Worm (Caenorhabditis elegans): ENCODE measurements around the gene ing-3.
"Not testable (repeated sequence)": the region's sequence is repeated elsewhere in the genome, so short reads cannot be mapped to it uniquely, and the experiment has no call there.

Gene ing-3

ce11 chrII:13834380-13835194 lies 41.2 kb upstream of the ing-3 start (continued):
- peak; percentile 59 for TF ChIP-seq ceh-9 (tag; optimal IDR thresholded peaks at IDR 0.05)
- TF ChIP-seq C38D4.7 (GFP tag; optimal IDR thresholded peaks at IDR 0.05) = peak; percentile 75
- peak; percentile 25 for TF ChIP-seq lim-6 (tag; optimal IDR thresholded peaks at IDR 0.05)
- peak; percentile 61 for TF ChIP-seq C08G9.2 (tag; optimal IDR thresholded peaks at IDR 0.05)
- TF ChIP-seq ceh-2 (tag; optimal IDR thresholded peaks at IDR 0.05) = peak; percentile 70
- peak; percentile 52 for TF ChIP-seq nhr-232 (tag; optimal IDR thresholded peaks at IDR 0.05)
- TF ChIP-seq unc-55 (GFP tag; optimal IDR thresholded peaks at IDR 0.05) = peak; percentile 62
- TF ChIP-seq ahr-1 (tag; optimal IDR thresholded peaks at IDR 0.05) = peak; percentile 66
- TF ChIP-seq npax-4 (tag; optimal IDR thresholded peaks at IDR 0.05) = peak; percentile 65
- TF ChIP-seq unc-42 (tag; optimal IDR thresholded peaks at IDR 0.05) = peak; percentile 80
- TF ChIP-seq fkh-6 (tag; optimal IDR thresholded peaks at IDR 0.05) = peak; percentile 61
- no peak for TF ChIP-seq mec-3 (tag; optimal IDR thresholded peaks at IDR 0.05; ENCODE audit: borderline replicate concordance)
- peak; percentile 83 for TF ChIP-seq pha-2 (tag; optimal IDR thresholded peaks at IDR 0.05)
- peak; percentile 65 for TF ChIP-seq ztf-16 (tag; optimal IDR thresholded peaks at IDR 0.05)
- no peak for TF ChIP-seq ceh-30 (tag; optimal IDR thresholded peaks at IDR 0.05)
- no peak for TF ChIP-seq ama-1 (optimal IDR thresholded peaks at IDR 0.05)
- TF ChIP-seq sox-2 (GFP tag; IDR thresholded peaks at IDR 0.05) = peak; percentile 70
- TF ChIP-seq dve-1 (tag; optimal IDR thresholded peaks at IDR 0.05) = peak; percentile 81
- peak; percentile 28 for TF ChIP-seq pros-1 (tag; optimal IDR thresholded peaks at IDR 0.05)

ce11 chrII:13835724-13836307 lies 40.0 kb upstream of the ing-3 start, which contains the start of gene ins-37:
Gene ins-37, minus strand, starts transcription at chrII:13836107.
- not testable (repeated sequence) for TF ChIP-seq syd-9, pat-9, ceh-2 (tag; optimal IDR thresholded peaks at IDR 0.05)

- TF ChIP-seq ceh-45 (GFP tag; IDR thresholded peaks at IDR 0.05) (no peak), hlh-15 (tag; optimal IDR thresholded peaks at IDR 0.05) (no peak), ceh-6 (GFP tag; optimal IDR thresholded peaks at IDR 0.05) (no peak), ahr-1 (tag; optimal IDR thresholded peaks at IDR 0.05) (no peak), pha-4 (tag; optimal IDR thresholded peaks at IDR 0.05) (no peak), tbx-2 (tag; optimal IDR thresholded peaks at IDR 0.05) (no peak), nfya-1 (tag; optimal IDR thresholded peaks at IDR 0.05) (no peak), zip-5 (tag; optimal IDR thresholded peaks at IDR 0.05) (no peak)
These were observed 37.4 kb upstream of the ing-3 start for ce11 chrII:13838403-13838802.

- TF ChIP-seq elt-2 (tag; optimal IDR thresholded peaks at IDR 0.05) = no peak
- no peak for TF ChIP-seq ttx-3 (tag; optimal IDR thresholded peaks at IDR 0.05)
- no peak for TF ChIP-seq ceh-9 (tag; optimal IDR thresholded peaks at IDR 0.05)
- no peak for TF ChIP-seq ceh-14 (tag; optimal IDR thresholded peaks at IDR 0.05)
- no peak for TF ChIP-seq C38D4.7 (GFP tag; optimal IDR thresholded peaks at IDR 0.05)
- TF ChIP-seq eyg-1 (tag; optimal IDR thresholded peaks at IDR 0.05) = no peak
- no peak for TF ChIP-seq nfya-1 (tag; optimal IDR thresholded peaks at IDR 0.05)
- no peak for TF ChIP-seq ets-4 (tag; optimal IDR thresholded peaks at IDR 0.05)
- no peak for TF ChIP-seq ama-1 (optimal IDR thresholded peaks at IDR 0.05)
These were observed 36.4 kb upstream of the ing-3 start for ce11 chrII:13839454-13839853.
